Fruit fly (Drosophila melanogaster) whole organism, adult: ENCODE measurements around the gene Eip63E.

Experiments used
- CG11617 ChIP-seq: fragments of 200-800 bp; sonication (Bioruptor generic); optimal IDR thresholded peaks from 2 replicates; lab custom pipeline; 2017; ENCODE audit warnings: mild to moderate bottlenecking, missing biosample characterization, missing genetic modification reagents, missing genetic modification characterization
- CG12768 ChIP-seq: fragments of 200-800 bp; sonication (Bioruptor generic); optimal IDR thresholded peaks from 2 replicates; lab custom pipeline; 2017; ENCODE audit warnings: missing biosample characterization, missing genetic modification characterization, mild to moderate bottlenecking, moderate library complexity, missing genetic modification reagents
- CG14711 ChIP-seq: fragments of 200-800 bp; sonication (Bioruptor generic); optimal IDR thresholded peaks from 2 replicates; lab custom pipeline; 2018; ENCODE audit warnings: missing biosample characterization, mild to moderate bottlenecking, missing genetic modification characterization, moderate library complexity
- CG1620 ChIP-seq: fragments of 200-800 bp; sonication (Bioruptor generic); optimal IDR thresholded peaks from 2 replicates; lab custom pipeline; 2016; ENCODE audit warnings: missing biosample characterization, missing genetic modification characterization
- CG33017 ChIP-seq: fragments of 200-800 bp; sonication (Bioruptor generic); optimal IDR thresholded peaks from 2 replicates; lab custom pipeline; 2018; ENCODE audit warnings: missing biosample characterization, mild to moderate bottlenecking, missing genetic modification characterization, moderate library complexity
- CG7045 ChIP-seq: fragments of 200-800 bp; sonication (Bioruptor generic); optimal IDR thresholded peaks from 2 replicates; lab custom pipeline; 2017; ENCODE audit warnings: missing biosample characterization, mild to moderate bottlenecking, missing genetic modification characterization
- CG7101 ChIP-seq: fragments of 200-800 bp; sonication (Bioruptor generic); optimal IDR thresholded peaks from 2 replicates; lab custom pipeline; 2018; ENCODE audit warnings: missing biosample characterization, mild to moderate bottlenecking, missing genetic modification characterization, moderate library complexity
- Clk ChIP-seq: fragments of 200-800 bp; sonication (Bioruptor generic); optimal IDR thresholded peaks from 2 replicates; lab custom pipeline; 2017; ENCODE audit warnings: missing biosample characterization, missing genetic modification characterization
- Crg-1 ChIP-seq: fragments of 200-800 bp; sonication (Bioruptor generic); optimal IDR thresholded peaks from 2 replicates; lab custom pipeline; 2016; ENCODE audit warnings: missing biosample characterization, missing genetic modification characterization
- Hr96 ChIP-seq: fragments of 200-800 bp; sonication (Bioruptor generic); optimal IDR thresholded peaks from 2 replicates; lab custom pipeline; 2016; ENCODE audit warnings: missing biosample characterization, missing genetic modification characterization
- Mnt ChIP-seq: fragments of 200-800 bp; sonication (Bioruptor generic); optimal IDR thresholded peaks from 2 replicates; lab custom pipeline; 2016; ENCODE audit warnings: missing biosample characterization, mild to moderate bottlenecking, missing genetic modification characterization
- bab1 ChIP-seq: fragments of 200-800 bp; sonication (Bioruptor generic); optimal IDR thresholded peaks from 3 replicates; lab custom pipeline; 2019; ENCODE audit warnings: missing biosample characterization, mild to moderate bottlenecking, missing genetic modification characterization, moderate library complexity
- cic ChIP-seq: fragments of 200-800 bp; sonication (Bioruptor generic); optimal IDR thresholded peaks from 2 replicates; lab custom pipeline; 2017; ENCODE audit warnings: missing biosample characterization, mild to moderate bottlenecking, missing genetic modification characterization, moderate library complexity
- cnc ChIP-seq, 2 experiments: fragments of >200 bp; optimal IDR thresholded peaks; 2 replicates each; lab custom pipeline; 2017
- kay ChIP-seq: fragments of 200-800 bp; sonication (Bioruptor generic); peaks from one replicate; lab custom pipeline; 2016; ENCODE audit warnings: missing biosample characterization, missing genetic modification characterization, borderline replicate concordance
- ovo ChIP-seq: fragments of 200-800 bp; sonication (Bioruptor generic); optimal IDR thresholded peaks from 2 replicates; lab custom pipeline; 2016; ENCODE audit warnings: missing biosample characterization, missing genetic modification characterization
- pad ChIP-seq: fragments of 200-800 bp; sonication (Bioruptor generic); optimal IDR thresholded peaks from 3 replicates; lab custom pipeline; 2017; ENCODE audit warnings: missing biosample characterization, missing genetic modification characterization, mild to moderate bottlenecking, moderate library complexity, missing genetic modification reagents
- tj ChIP-seq: fragments of 200-800 bp; sonication (Bioruptor generic); optimal IDR thresholded peaks from 3 replicates; lab custom pipeline; 2017; ENCODE audit warnings: missing biosample characterization, mild to moderate bottlenecking, missing genetic modification characterization, moderate library complexity
- toe ChIP-seq: fragments of 200-800 bp; sonication (Bioruptor generic); optimal IDR thresholded peaks from 2 replicates; lab custom pipeline; 2016; ENCODE audit warnings: missing biosample characterization, missing genetic modification characterization

Eip63E gene

dm6 chr3L:3638587-3639312 is 123.2 kb downstream of the Eip63E start:
- TF ChIP-seq toe (GFP tag; lab: Kevin White, UChicago) = no peak
- TF ChIP-seq cnc (optimal IDR thresholded peaks at IDR 0.05; lab: Kevin White, UChicago) = no peak
- TF ChIP-seq ovo (GFP tag; lab: Kevin White, UChicago) = no peak
- TF ChIP-seq kay (GFP tag; lab: Kevin White, UChicago) = peak; percentile 2

DNA sequence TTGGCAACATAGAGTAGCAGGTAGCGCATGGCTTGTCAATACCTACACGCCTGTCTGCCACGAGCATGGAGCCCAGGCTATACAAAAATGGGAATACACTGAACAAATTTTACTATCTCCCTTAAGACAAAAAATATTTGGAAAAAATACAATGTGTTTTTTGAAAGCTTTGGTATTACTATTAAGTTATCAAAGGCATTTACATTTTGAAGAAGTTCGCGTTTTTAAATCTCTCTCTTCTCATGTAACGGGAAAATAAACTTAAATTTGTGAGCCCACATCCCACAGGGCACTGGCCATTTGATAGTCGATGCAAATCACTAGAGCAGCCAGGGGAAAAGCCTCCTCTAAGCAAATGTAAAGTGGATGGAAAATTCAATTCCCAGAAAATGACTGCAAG is 123.8 kb downstream of the Eip63E start:
- TF ChIP-seq CG1620 (no peak), CG7101 (tag; lab: Kevin White, UChicago) (no peak), CG33017 (tag; lab: Kevin White, UChicago) (no peak), Hr96 (GFP tag; lab: Kevin White, UChicago) (no peak), cic (GFP tag; lab: Kevin White, UChicago) (no peak), ovo (GFP tag; lab: Kevin White, UChicago) (no peak), kay (GFP tag; lab: Kevin White, UChicago) (no peak), cnc (optimal IDR thresholded peaks at IDR 0.05; lab: Kevin White, UChicago) (no peak)

dm6 chr3L:3640916-3641315 is 125.4 kb downstream of the Eip63E start:
- TF ChIP-seq cic (GFP tag; lab: Kevin White, UChicago) (no peak), pad (GFP tag; lab: Kevin White, UChicago) (no peak), Crg-1 (GFP tag; lab: Kevin White, UChicago) (no peak), CG7045 (GFP tag; lab: Kevin White, UChicago) (no peak), CG12768 (no peak)

DNA sequence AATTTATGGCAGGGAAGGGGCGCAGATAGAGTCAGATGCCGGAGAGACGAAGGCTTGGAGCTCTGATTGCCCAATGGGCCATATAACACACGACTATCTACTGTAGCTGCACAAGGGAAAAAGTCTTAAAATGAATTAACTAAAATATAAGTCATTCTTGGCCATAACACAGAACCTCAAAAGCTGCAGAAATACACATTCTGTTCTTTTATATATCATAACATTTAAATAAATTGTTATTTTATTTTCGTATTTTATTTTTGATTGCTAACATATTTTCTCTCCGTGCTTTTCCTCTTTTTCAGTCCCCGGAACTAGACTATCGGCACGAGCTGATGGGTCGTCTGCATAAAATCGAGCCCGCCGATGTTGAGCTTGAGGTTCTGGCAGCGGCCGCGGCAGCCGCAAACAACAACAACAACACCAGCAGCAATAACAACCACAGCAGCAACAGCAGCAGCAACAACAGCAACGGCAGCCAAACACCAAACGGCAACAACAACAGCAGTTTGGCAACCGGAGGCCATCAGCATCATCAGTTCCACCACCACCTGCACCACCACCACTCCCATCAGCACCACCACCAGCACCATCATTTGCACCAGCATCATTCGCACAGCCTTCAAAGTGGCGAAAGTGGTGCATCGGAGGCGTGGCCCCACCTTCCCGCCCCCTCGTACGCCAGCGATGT is 128.9 kb downstream of the Eip63E start:
- TF ChIP-seq Clk (GFP tag; lab: Kevin White, UChicago) (no peak), CG12768 (no peak), CG11617 (GFP tag; lab: Kevin White, UChicago) (no peak), ovo (GFP tag; lab: Kevin White, UChicago) (no peak), Crg-1 (GFP tag; lab: Kevin White, UChicago) (no peak), Hr96 (GFP tag; lab: Kevin White, UChicago) (no peak), CG14711 (tag; lab: Kevin White, UChicago) (no peak), Mnt (no peak), pad (GFP tag; lab: Kevin White, UChicago) (no peak)

- TF ChIP-seq kay (GFP tag; lab: Kevin White, UChicago) (no peak), pad (GFP tag; lab: Kevin White, UChicago) (no peak)
These were observed 130.2 kb downstream of the Eip63E start for dm6 chr3L:3645628-3646360.

DNA sequence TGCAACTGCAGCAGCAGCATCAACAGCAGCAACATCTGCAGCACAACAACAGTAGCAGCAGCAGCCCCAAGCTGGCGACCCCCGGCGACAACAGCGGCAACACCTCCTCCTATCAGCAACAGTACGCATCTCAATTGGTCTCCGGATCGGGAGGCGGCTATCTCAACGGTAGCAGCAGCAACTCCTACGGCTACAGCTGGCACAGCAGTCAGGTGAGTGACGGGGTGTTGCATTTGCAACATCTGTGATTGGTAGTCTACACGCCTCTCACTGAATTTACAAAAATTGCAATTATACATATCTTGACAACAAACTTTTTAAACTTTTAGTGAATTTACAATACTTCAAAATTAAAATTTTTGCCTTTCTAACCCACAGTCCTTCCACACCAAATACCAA is 130.8 kb downstream of the Eip63E start:
- no peak for TF ChIP-seq Crg-1 (GFP tag; lab: Kevin White, UChicago)
- TF ChIP-seq cnc (optimal IDR thresholded peaks at IDR 0.05; lab: Kevin White, UChicago) = no peak
- TF ChIP-seq cic (GFP tag; lab: Kevin White, UChicago) = no peak
- TF ChIP-seq CG11617 (GFP tag; lab: Kevin White, UChicago) = no peak
- no peak for TF ChIP-seq CG12768
- no peak for TF ChIP-seq Clk (GFP tag; lab: Kevin White, UChicago)
- no peak for TF ChIP-seq pad (GFP tag; lab: Kevin White, UChicago)
- no peak for TF ChIP-seq bab1 (GFP tag; lab: Kevin White, UChicago)
- no peak for TF ChIP-seq CG1620
- TF ChIP-seq ovo (GFP tag; lab: Kevin White, UChicago) = no peak
- no peak for TF ChIP-seq kay (GFP tag; lab: Kevin White, UChicago)
- TF ChIP-seq CG7101 (tag; lab: Kevin White, UChicago) = no peak
- no peak for TF ChIP-seq Hr96 (GFP tag; lab: Kevin White, UChicago)
- TF ChIP-seq CG7045 (GFP tag; lab: Kevin White, UChicago) = no peak

DNA sequence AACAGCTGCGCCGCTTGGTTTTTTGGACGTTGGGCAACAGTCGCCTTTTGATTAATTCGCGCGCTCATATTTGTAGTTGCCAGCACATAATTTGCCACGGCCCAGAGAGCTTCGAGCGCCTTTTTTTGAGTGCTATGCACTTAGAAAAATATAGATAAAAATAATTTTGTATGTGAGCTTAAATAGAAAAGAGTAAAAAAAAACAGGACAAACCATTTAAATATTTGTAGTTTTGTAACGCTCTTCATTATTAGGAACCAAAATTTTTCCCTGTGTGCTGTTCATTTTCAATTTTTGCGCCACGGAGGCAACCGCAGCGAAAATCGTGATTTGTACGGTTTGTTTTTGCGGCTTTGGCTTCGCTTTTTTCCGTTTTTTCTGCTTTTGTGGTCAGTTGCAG is 134.0 kb downstream of the Eip63E start:
- TF ChIP-seq cnc (optimal IDR thresholded peaks at IDR 0.05; lab: Kevin White, UChicago) (no peak), Crg-1 (GFP tag; lab: Kevin White, UChicago) (no peak), tj (GFP tag; lab: Kevin White, UChicago) (no peak), CG1620 (no peak), Clk (GFP tag; lab: Kevin White, UChicago) (no peak), toe (GFP tag; lab: Kevin White, UChicago) (no peak), CG14711 (tag; lab: Kevin White, UChicago) (no peak), ovo (GFP tag; lab: Kevin White, UChicago) (no peak), bab1 (GFP tag; lab: Kevin White, UChicago) (no peak), CG7045 (GFP tag; lab: Kevin White, UChicago) (no peak)
